Fruit fly (Drosophila melanogaster) whole organism, adult: ENCODE results near the gene Gga.

Experiments used
- CG14711 ChIP-seq: fragments of 200-800 bp; sonication (Bioruptor generic); optimal IDR thresholded peaks from 2 replicates; lab custom pipeline; 2018; ENCODE audit warnings: missing biosample characterization, mild to moderate bottlenecking, missing genetic modification characterization, moderate library complexity
- CG1620 ChIP-seq: fragments of 200-800 bp; sonication (Bioruptor generic); optimal IDR thresholded peaks from 2 replicates; lab custom pipeline; 2016; ENCODE audit warnings: missing biosample characterization, missing genetic modification characterization
- CG7045 ChIP-seq: fragments of 200-800 bp; sonication (Bioruptor generic); optimal IDR thresholded peaks from 2 replicates; lab custom pipeline; 2017; ENCODE audit warnings: missing biosample characterization, mild to moderate bottlenecking, missing genetic modification characterization
- Clk ChIP-seq: fragments of 200-800 bp; sonication (Bioruptor generic); optimal IDR thresholded peaks from 2 replicates; lab custom pipeline; 2017; ENCODE audit warnings: missing biosample characterization, missing genetic modification characterization
- Crg-1 ChIP-seq: fragments of 200-800 bp; sonication (Bioruptor generic); optimal IDR thresholded peaks from 2 replicates; lab custom pipeline; 2016; ENCODE audit warnings: missing biosample characterization, missing genetic modification characterization
- Hr96 ChIP-seq: fragments of 200-800 bp; sonication (Bioruptor generic); optimal IDR thresholded peaks from 2 replicates; lab custom pipeline; 2016; ENCODE audit warnings: missing biosample characterization, missing genetic modification characterization
- cic ChIP-seq: fragments of 200-800 bp; sonication (Bioruptor generic); optimal IDR thresholded peaks from 2 replicates; lab custom pipeline; 2017; ENCODE audit warnings: missing biosample characterization, mild to moderate bottlenecking, missing genetic modification characterization, moderate library complexity
- kay ChIP-seq: fragments of 200-800 bp; sonication (Bioruptor generic); peaks from one replicate; lab custom pipeline; 2016; ENCODE audit warnings: missing biosample characterization, missing genetic modification characterization, borderline replicate concordance
- ovo ChIP-seq: fragments of 200-800 bp; sonication (Bioruptor generic); optimal IDR thresholded peaks from 2 replicates; lab custom pipeline; 2016; ENCODE audit warnings: missing biosample characterization, missing genetic modification characterization
- pad ChIP-seq: fragments of 200-800 bp; sonication (Bioruptor generic); optimal IDR thresholded peaks from 3 replicates; lab custom pipeline; 2017; ENCODE audit warnings: missing biosample characterization, missing genetic modification characterization, mild to moderate bottlenecking, moderate library complexity, missing genetic modification reagents
- tj ChIP-seq: fragments of 200-800 bp; sonication (Bioruptor generic); optimal IDR thresholded peaks from 3 replicates; lab custom pipeline; 2017; ENCODE audit warnings: missing biosample characterization, mild to moderate bottlenecking, missing genetic modification characterization, moderate library complexity

DNA sequence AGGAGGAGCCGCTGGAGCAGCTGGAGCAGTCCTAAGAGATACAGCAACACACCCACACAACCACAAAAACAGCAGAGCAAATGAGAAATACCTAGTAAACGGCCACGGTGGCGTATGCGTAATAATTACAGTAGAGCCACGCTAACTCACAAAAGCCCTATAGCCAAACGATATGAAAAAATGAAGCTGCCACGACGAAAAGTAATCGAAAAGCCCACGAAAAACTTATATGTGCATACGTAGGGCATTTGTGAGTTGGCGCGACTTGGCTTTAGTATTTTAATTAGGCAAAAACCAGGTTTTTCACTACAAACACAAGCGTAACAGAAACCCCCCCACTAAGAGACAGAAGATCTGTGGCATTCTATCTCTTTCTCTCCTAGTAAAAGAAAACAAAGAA lies 12.9 kb upstream of the Gga start:
- TF ChIP-seq Crg-1 (GFP tag; lab: Kevin White, UChicago): no peak
- TF ChIP-seq pad (GFP tag; lab: Kevin White, UChicago): no peak
- no peak for TF ChIP-seq kay (GFP tag; lab: Kevin White, UChicago)
- no peak for TF ChIP-seq CG7045
- TF ChIP-seq ovo (GFP tag; lab: Kevin White, UChicago): no peak
- no peak for TF ChIP-seq CG1620 (GFP tag; lab: Kevin White, UChicago)
- TF ChIP-seq Hr96: no peak
- no peak for TF ChIP-seq cic
- no peak for TF ChIP-seq CG14711 (tag; lab: Kevin White, UChicago)
- TF ChIP-seq Clk: no peak
- TF ChIP-seq tj (GFP tag; lab: Kevin White, UChicago): no peak
